Worm (Caenorhabditis elegans): ENCODE data around the gene F07A11.1.
A peak's percentile ranks its signal among the peaks of the same experiment; 100 is the strongest.

The F07A11.1 gene

DNA sequence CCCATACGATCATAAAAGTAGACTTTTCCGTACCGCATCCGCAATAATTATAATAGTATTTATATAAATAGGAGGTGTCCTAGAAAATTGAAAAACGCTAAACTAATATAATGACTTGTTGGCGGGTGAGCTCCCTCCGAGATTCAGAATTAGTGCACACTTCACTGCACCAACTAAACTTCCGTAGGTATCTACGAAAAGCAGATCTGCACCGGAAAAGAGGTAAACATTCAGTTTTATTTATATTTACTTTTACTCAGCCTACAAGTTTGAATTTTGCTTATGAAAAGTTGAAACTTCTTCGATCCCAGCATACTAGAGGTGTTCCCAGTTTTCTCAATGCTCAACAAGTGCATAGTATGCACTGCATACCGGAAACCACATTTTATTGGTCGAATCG lies at the start of gene F07A11.1:
Gene F07A11.1, minus strand, starts transcription at position 101 of the 400 bp plus-strand sequence.
- TF ChIP-seq R02D3.7 (tag; optimal IDR thresholded peaks at IDR 0.05): no peak
- no peak for TF ChIP-seq ztf-1 (GFP tag; conservative IDR thresholded peaks at IDR 0.05)
- TF ChIP-seq nhr-77 (tag; optimal IDR thresholded peaks at IDR 0.05): no peak
- TF ChIP-seq nhr-25 (tag; optimal IDR thresholded peaks at IDR 0.05): no peak
- TF ChIP-seq zag-1 (tag; optimal IDR thresholded peaks at IDR 0.05): no peak
- no peak for TF ChIP-seq mbf-1 (tag; optimal IDR thresholded peaks at IDR 0.05)
- TF ChIP-seq lin-39 (tag; optimal IDR thresholded peaks at IDR 0.05): no peak
- no peak for TF ChIP-seq lin-11 (tag; optimal IDR thresholded peaks at IDR 0.05)
- no peak for TF ChIP-seq F13H6.1 (tag; optimal IDR thresholded peaks at IDR 0.05)
- no peak for TF ChIP-seq nhr-6 (tag; optimal IDR thresholded peaks at IDR 0.05)
- no peak for TF ChIP-seq gmeb-1 (tag; optimal IDR thresholded peaks at IDR 0.05)
- no peak for TF ChIP-seq fos-1 (tag; optimal IDR thresholded peaks at IDR 0.05)
- no peak for TF ChIP-seq lsy-2 (tag; optimal IDR thresholded peaks at IDR 0.05)
- TF ChIP-seq snpc-4 (tag; optimal IDR thresholded peaks at IDR 0.05): no peak
- TF ChIP-seq sma-3 (GFP tag; optimal IDR thresholded peaks at IDR 0.05): no peak
- TF ChIP-seq ama-1 (optimal IDR thresholded peaks at IDR 0.05): no peak
- TF ChIP-seq ztf-11 (tag; optimal IDR thresholded peaks at IDR 0.05): no peak
- TF ChIP-seq ztf-4 (tag; optimal IDR thresholded peaks at IDR 0.05): no peak
- no peak for TF ChIP-seq dmd-4 (tag; optimal IDR thresholded peaks at IDR 0.05)
- no peak for TF ChIP-seq Y55F3AM.14 (GFP tag; optimal IDR thresholded peaks at IDR 0.05)

DNA sequence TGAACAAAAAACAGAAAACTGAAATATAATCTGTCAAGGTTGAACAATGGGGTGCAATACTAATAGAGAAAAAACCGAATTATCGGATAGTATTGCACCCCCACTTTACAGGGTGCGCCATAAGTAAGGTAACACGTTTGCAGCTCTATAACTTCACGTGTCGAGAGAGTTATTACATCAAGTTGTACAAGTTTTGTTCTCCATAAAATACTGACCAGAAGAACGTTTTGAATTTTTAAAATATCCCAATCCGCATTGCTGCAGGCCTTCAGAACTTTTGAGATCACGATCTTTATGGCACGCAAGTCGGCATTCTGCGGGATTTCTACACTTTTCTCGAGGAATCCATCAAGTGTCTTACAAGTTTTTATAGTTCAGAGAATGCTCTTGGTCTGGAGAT lies 45.9 kb upstream of the F07A11.1 start:
- TF ChIP-seq mbf-1 (tag; optimal IDR thresholded peaks at IDR 0.05): no peak
- TF ChIP-seq C34F6.9 (tag; optimal IDR thresholded peaks at IDR 0.05): no peak
- no peak for TF ChIP-seq mab-5 (tag; optimal IDR thresholded peaks at IDR 0.05)
- TF ChIP-seq nhr-11 (tag; optimal IDR thresholded peaks at IDR 0.05): no peak
- TF ChIP-seq lin-13 (GFP tag; optimal IDR thresholded peaks at IDR 0.05): no peak
- TF ChIP-seq R02D3.7 (tag; optimal IDR thresholded peaks at IDR 0.05): no peak
- TF ChIP-seq aly-2 (tag; optimal IDR thresholded peaks at IDR 0.05): no peak
- no peak for TF ChIP-seq mdl-1 (tag; optimal IDR thresholded peaks at IDR 0.05)
- TF ChIP-seq nhr-237 (tag; optimal IDR thresholded peaks at IDR 0.05): no peak
- no peak for TF ChIP-seq egl-27 (tag; optimal IDR thresholded peaks at IDR 0.05)
- no peak for TF ChIP-seq nhr-77 (tag; optimal IDR thresholded peaks at IDR 0.05)

DNA sequence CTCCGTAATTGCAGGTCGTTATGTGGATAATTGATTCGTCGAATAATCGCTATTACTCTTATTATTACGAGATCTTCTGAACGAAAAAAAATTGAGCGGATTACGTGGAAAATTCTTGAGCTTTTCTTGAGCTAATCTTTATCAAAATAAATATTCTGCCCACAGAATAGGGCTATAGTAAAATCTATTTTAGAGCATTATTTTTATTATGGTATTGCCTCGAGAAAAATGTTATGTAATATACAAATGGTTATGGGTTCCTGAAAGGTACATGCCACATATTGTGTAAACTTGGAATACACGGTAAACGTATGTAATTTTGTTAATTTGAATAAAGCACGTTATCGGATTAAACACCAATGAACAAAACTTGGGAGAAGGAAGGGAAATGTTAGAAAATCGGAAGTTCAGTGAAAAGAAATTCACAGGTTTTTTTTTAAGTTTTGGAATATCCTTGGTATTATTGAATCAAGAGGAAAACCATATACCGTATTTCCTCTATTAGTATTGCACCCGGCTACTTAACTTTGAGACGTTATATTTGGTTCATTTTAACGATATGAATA lies 45.3 kb upstream of the F07A11.1 start:
- TF ChIP-seq nhr-6 (tag; optimal IDR thresholded peaks at IDR 0.05): peak; percentile 36
- 0 out of 2 replicates have a peak, but pooled peaks have one; percentile 5 for TF ChIP-seq ztf-1 (GFP tag; conservative IDR thresholded peaks at IDR 0.05)
- TF ChIP-seq C34F6.9 (tag; optimal IDR thresholded peaks at IDR 0.05): no peak
- peak; percentile 42 for TF ChIP-seq ama-1 (optimal IDR thresholded peaks at IDR 0.05)
- peak in 1 of 2 experiments; percentile 65 for TF ChIP-seq lsy-2 (tag; optimal IDR thresholded peaks at IDR 0.05)
- TF ChIP-seq ztf-4 (tag; optimal IDR thresholded peaks at IDR 0.05): peak; percentile 36
- no peak for TF ChIP-seq peb-1 (tag; optimal IDR thresholded peaks at IDR 0.05)
- TF ChIP-seq Y55F3AM.14 (GFP tag; optimal IDR thresholded peaks at IDR 0.05): no peak
- peak in 1 of 2 experiments; percentile 42 for TF ChIP-seq mdl-1 (tag; optimal IDR thresholded peaks at IDR 0.05)
- TF ChIP-seq sem-4 (tag; optimal IDR thresholded peaks at IDR 0.05): peak; percentile 37
- peak; percentile 22 for TF ChIP-seq lin-13 (GFP tag; optimal IDR thresholded peaks at IDR 0.05)
- peak; percentile 27 for TF ChIP-seq F13H6.1 (tag; optimal IDR thresholded peaks at IDR 0.05)
- TF ChIP-seq crh-2 (tag; optimal IDR thresholded peaks at IDR 0.05): peak; percentile 13
- TF ChIP-seq lin-11 (tag; optimal IDR thresholded peaks at IDR 0.05): no peak
- TF ChIP-seq sma-9 (GFP tag; optimal IDR thresholded peaks at IDR 0.05): peak; percentile 62
- TF ChIP-seq sma-9 (tag; optimal IDR thresholded peaks at IDR 0.05): no peak
- peak; percentile 43 for TF ChIP-seq nhr-25 (tag; optimal IDR thresholded peaks at IDR 0.05)
- peak; percentile 38 for TF ChIP-seq nhr-21 (tag; optimal IDR thresholded peaks at IDR 0.05)

DNA sequence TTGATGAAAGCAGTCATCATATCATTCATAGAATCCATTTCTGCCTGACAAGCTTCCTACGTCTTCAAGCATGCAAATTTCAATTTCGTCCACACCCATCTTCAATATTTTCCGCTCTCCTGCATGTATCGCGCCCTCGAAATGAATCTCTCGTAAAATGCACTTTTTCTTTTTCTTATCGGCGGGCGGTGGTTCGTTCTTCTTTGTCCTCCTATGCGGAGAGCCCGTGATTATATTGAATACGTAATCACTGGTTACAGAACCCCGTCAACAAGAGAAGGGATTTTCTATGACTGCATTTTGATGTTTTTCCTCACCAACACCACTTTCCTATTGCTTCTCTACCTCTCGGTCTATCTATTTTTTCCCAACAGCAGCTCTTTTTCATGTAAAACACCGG lies 44.7 kb upstream of the F07A11.1 start:
- no peak for TF ChIP-seq ztf-1 (GFP tag; conservative IDR thresholded peaks at IDR 0.05)
- peak; percentile 16 for TF ChIP-seq Y55F3AM.14 (GFP tag; optimal IDR thresholded peaks at IDR 0.05)
- TF ChIP-seq skn-1 (tag; optimal IDR thresholded peaks at IDR 0.05): no peak
- peak; percentile 7 for TF ChIP-seq nhr-21 (tag; optimal IDR thresholded peaks at IDR 0.05)
- peak; percentile 25 for TF ChIP-seq nhr-129 (tag; optimal IDR thresholded peaks at IDR 0.05)
- TF ChIP-seq dmd-4 (tag; optimal IDR thresholded peaks at IDR 0.05): no peak
- no peak for TF ChIP-seq elt-1 (tag; optimal IDR thresholded peaks at IDR 0.05)
- peak; percentile 27 for TF ChIP-seq nhr-6 (tag; optimal IDR thresholded peaks at IDR 0.05)
- no peak for TF ChIP-seq nhr-237 (tag; optimal IDR thresholded peaks at IDR 0.05)
- TF ChIP-seq R02D3.7 (tag; optimal IDR thresholded peaks at IDR 0.05): no peak
- TF ChIP-seq unc-62 (GFP tag; optimal IDR thresholded peaks at IDR 0.05): no peak
- TF ChIP-seq elt-3 (tag; optimal IDR thresholded peaks at IDR 0.05): no peak

All from whole organism, L2 larva.